Worm (Caenorhabditis elegans): ENCODE results near the gene mec-15.

Gene mec-15

ce11 chrII:10248355-10249041, 9.0 kb upstream of the mec-15 start, which contains the start of gene atad-3:
Gene atad-3, plus strand, starts transcription at chrII:10248991.
- no peak for TF ChIP-seq lin-39 (tag; optimal IDR thresholded peaks at IDR 0.05)
- TF ChIP-seq egl-43 (GFP tag; IDR thresholded peaks at IDR 0.05) = peak; percentile 95
- peak; percentile 85 for TF ChIP-seq nhr-77 (tag; optimal IDR thresholded peaks at IDR 0.05)
- peak; percentile 97 for TF ChIP-seq tra-1 (GFP tag; IDR thresholded peaks at IDR 0.05)
- TF ChIP-seq rbr-2 (tag; optimal IDR thresholded peaks at IDR 0.05) = peak; percentile 87
- TF ChIP-seq mxl-3 (GFP tag; optimal IDR thresholded peaks at IDR 0.05) = peak; percentile 81
- peak; percentile 85 for TF ChIP-seq snpc-1.2 (GFP tag; IDR thresholded peaks at IDR 0.05)
- no peak for TF ChIP-seq unc-39 (tag; optimal IDR thresholded peaks at IDR 0.05)
- TF ChIP-seq zfp-3 (GFP tag; conservative IDR thresholded peaks at IDR 0.05) = peak; percentile 92
- peak; percentile 75 for TF ChIP-seq mdt-29 (GFP tag; IDR thresholded peaks at IDR 0.05)
- TF ChIP-seq F44E2.7 (GFP tag; IDR thresholded peaks at IDR 0.05) = 0 out of 2 replicates have a peak, but pooled peaks have one; percentile 39
- TF ChIP-seq Y105C5A.15 (GFP tag; IDR thresholded peaks at IDR 0.05) = peak; percentile 59; the same call in 1 of the 2 replicates
- TF ChIP-seq nhr-102 (tag; optimal IDR thresholded peaks at IDR 0.05) = peak; percentile 65
- peak; percentile 95 for TF ChIP-seq nhr-42 (GFP tag; IDR thresholded peaks at IDR 0.05)
- TF ChIP-seq lin-13 (GFP tag; optimal IDR thresholded peaks at IDR 0.05) = peak; percentile 71
- TF ChIP-seq skn-1 (tag; optimal IDR thresholded peaks at IDR 0.05) = no peak
- TF ChIP-seq dve-1 (tag; optimal IDR thresholded peaks at IDR 0.05; ENCODE audit: insufficient read depth) = peak; percentile 75
- peak; percentile 25 for TF ChIP-seq nhr-10 (tag; optimal IDR thresholded peaks at IDR 0.05)
- peak; percentile 98 for TF ChIP-seq hmg-1.1 (GFP tag; IDR thresholded peaks at IDR 0.05)
- TF ChIP-seq pha-4 (GFP tag; IDR thresholded peaks at IDR 0.05) = peak; percentile 90
- peak; percentile 54 for TF ChIP-seq pha-4 (tag; optimal IDR thresholded peaks at IDR 0.05)
- TF ChIP-seq spr-3 (GFP tag; optimal IDR thresholded peaks at IDR 0.05) = no peak
- TF ChIP-seq gei-8 (GFP tag; optimal IDR thresholded peaks at IDR 0.05) = no peak
- TF ChIP-seq ceh-20 (GFP tag; IDR thresholded peaks at IDR 0.05) = peak; percentile 97
- no peak for TF ChIP-seq nhr-237 (tag; optimal IDR thresholded peaks at IDR 0.05)
- TF ChIP-seq mes-2 (tag; optimal IDR thresholded peaks at IDR 0.05; ENCODE audit: poor library complexity, severe bottlenecking) = peak; percentile 98
- no peak for TF ChIP-seq egl-27 (tag; optimal IDR thresholded peaks at IDR 0.05)
- TF ChIP-seq Y75B8A.6 (GFP tag; IDR thresholded peaks at IDR 0.05) = peak; percentile 96
- no peak for TF ChIP-seq unc-62 (GFP tag; optimal IDR thresholded peaks at IDR 0.05 in 1 of 2)
- no peak for TF ChIP-seq unc-62 (tag; optimal IDR thresholded peaks at IDR 0.05)
- peak; percentile 46 for TF ChIP-seq nhr-48 (tag; optimal IDR thresholded peaks at IDR 0.05)
- peak; percentile 97 for TF ChIP-seq dmd-6 (GFP tag; IDR thresholded peaks at IDR 0.05)
- TF ChIP-seq aha-1 (tag) = peak; percentile 90
- TF ChIP-seq nhr-6 (tag; optimal IDR thresholded peaks at IDR 0.05) = peak; percentile 12
- peak; percentile 92 for TF ChIP-seq arid-1 (GFP tag; conservative IDR thresholded peaks at IDR 0.05)
- peak; percentile 94 for TF ChIP-seq ctbp-1 (GFP tag; IDR thresholded peaks at IDR 0.05)
- peak in 1 of 2 experiments; percentile 48 for TF ChIP-seq mdl-1 (tag; optimal IDR thresholded peaks at IDR 0.05)
- TF ChIP-seq nhr-28 (tag; optimal IDR thresholded peaks at IDR 0.05) = peak; percentile 68
- peak; percentile 60 for TF ChIP-seq hlh-30 (tag; optimal IDR thresholded peaks at IDR 0.05; ENCODE audit: insufficient read depth)
- peak; percentile 74 for TF ChIP-seq spr-1 (tag; optimal IDR thresholded peaks at IDR 0.05)
- no peak for TF ChIP-seq nhr-25 (tag; optimal IDR thresholded peaks at IDR 0.05; ENCODE audit: borderline replicate concordance, insufficient read depth)
- peak; percentile 91 to 96; a peak in 3 of 4 replicates for TF ChIP-seq madf-5 (GFP tag; IDR thresholded peaks at IDR 0.05)
- peak; percentile 93 for TF ChIP-seq madf-9 (GFP tag; conservative IDR thresholded peaks at IDR 0.05)
- peak; percentile 80; the same call in 1 of the 2 replicates for TF ChIP-seq lin-29 (GFP tag; IDR thresholded peaks at IDR 0.05)
- no peak for TF ChIP-seq sdz-12 (GFP tag; optimal IDR thresholded peaks at IDR 0.05)
- TF ChIP-seq fkh-10 (GFP tag; optimal IDR thresholded peaks at IDR 0.05) = peak; percentile 48
- TF ChIP-seq lin-1 (GFP tag; IDR thresholded peaks at IDR 0.05) = peak; percentile 59; the same call in 1 of the 2 replicates
- TF ChIP-seq R02D3.7 (tag; optimal IDR thresholded peaks at IDR 0.05) = no peak
- peak; percentile 97 for TF ChIP-seq dmd-9 (GFP tag; IDR thresholded peaks at IDR 0.05)
- TF ChIP-seq pqm-1 (tag; optimal IDR thresholded peaks at IDR 0.05) = no peak

All from whole organism, L4 larva.